Worm (Caenorhabditis elegans) whole organism, L1 larva: Measurements from ENCODE around the gene F21C10.1.

Experiments used
- C16A3.4 ChIP-seq: fragments of 150-350 bp; optimal IDR thresholded peaks from 2 replicates; lab custom pipeline; 2014; ENCODE audit warnings: missing biosample characterization, missing genetic modification characterization
- F16B12.6 ChIP-seq: fragments of 150-350 bp; optimal IDR thresholded peaks from 2 replicates; lab custom pipeline; 2014; ENCODE audit warnings: missing biosample characterization, missing genetic modification characterization
- Y116A8C.19 ChIP-seq: sonication (generic microtip); optimal IDR thresholded peaks from 2 replicates; lab custom pipeline; 2016; ENCODE audit warnings: missing compliant biosample characterization, missing genetic modification characterization, borderline replicate concordance
- aha-1 ChIP-seq: fragments of 150-350 bp; optimal IDR thresholded peaks from 2 replicates; lab custom pipeline; 2014; ENCODE audit warnings: missing biosample characterization, missing genetic modification characterization
- aly-2 ChIP-seq: fragments of 150-350 bp; optimal IDR thresholded peaks from 2 replicates; lab custom pipeline; 2014; ENCODE audit warnings: missing biosample characterization, missing genetic modification characterization
- ama-1 ChIP-seq: fragments of 150-350 bp; optimal IDR thresholded peaks from 2 replicates; lab custom pipeline; 2014
- blmp-1 ChIP-seq: fragments of 150-350 bp; optimal IDR thresholded peaks from 2 replicates; lab custom pipeline; 2014; ENCODE audit warnings: missing biosample characterization, missing genetic modification characterization
- ceh-63 ChIP-seq: fragments of 200-800 bp; sonication (Bioruptor generic); optimal IDR thresholded peaks from 2 replicates; lab custom pipeline; 2018; ENCODE audit warnings: mild to moderate bottlenecking, missing genetic modification characterization, missing compliant biosample characterization
- ceh-82 ChIP-seq, 3 experiments: fragments of 150-350 bp in 1 of 3; sonication (generic microtip) in 2 of 3; optimal IDR thresholded peaks; 2 replicates each; lab custom pipeline; 2014 to 2017; ENCODE audit warnings: missing biosample characterization in 3 of 3, missing genetic modification characterization in 3 of 3
- ceh-90 ChIP-seq: sonication (generic microtip); optimal IDR thresholded peaks from 2 replicates; lab custom pipeline; 2016; ENCODE audit warnings: missing genetic modification characterization, missing compliant biosample characterization
- efl-1 ChIP-seq, 4 experiments: fragments of 150-350 bp; optimal IDR thresholded peaks in 3 of 4; peaks in 1 of 4; 1 replicate in 1 of 4; 2 replicates in 3 of 4; lab custom pipeline; 2014; ENCODE audit warnings: missing biosample characterization in 2 of 4, missing genetic modification characterization in 2 of 4, missing genetic modification reagents in 2 of 4
- egl-13 ChIP-seq: sonication (generic microtip); optimal IDR thresholded peaks from 2 replicates; lab custom pipeline; 2016; ENCODE audit warnings: missing genotype, missing genetic modification reagents, missing genetic modification characterization, missing compliant biosample characterization
- egl-27 ChIP-seq, 2 experiments: fragments of 150-350 bp in 1 of 2; sonication (generic microtip); optimal IDR thresholded peaks; 3 replicates each; lab custom pipeline; 2017 to 2018; ENCODE audit warnings: missing biosample characterization in 2 of 2, missing genetic modification characterization in 2 of 2, missing genetic modification reagents in 2 of 2
- elt-3 ChIP-seq, 6 experiments: fragments of 150-350 bp in 1 of 6; sonication (generic microtip); optimal IDR thresholded peaks; 2 replicates each; lab custom pipeline; 2017 to 2018; ENCODE audit warnings: missing biosample characterization in 6 of 6, missing genetic modification characterization in 6 of 6, inconsistent platforms in 1 of 6
- ets-5 ChIP-seq: fragments of 200-800 bp; sonication (Bioruptor generic); IDR thresholded peaks from 2 replicates; pipeline ENCODE4 v1.3.6; 2022; ENCODE audit warnings: missing genetic modification characterization, missing compliant biosample characterization
- grh-1 ChIP-seq: fragments of 200-800 bp; sonication (Bioruptor generic); IDR thresholded peaks from 2 replicates; pipeline ENCODE4 v1.3.6; 2022; ENCODE audit warnings: missing genetic modification reagents, missing genetic modification characterization, missing compliant biosample characterization
- hlh-4 ChIP-seq: sonication (generic microtip); optimal IDR thresholded peaks from 2 replicates; lab custom pipeline; 2016; ENCODE audit warnings: mild to moderate bottlenecking, missing genetic modification characterization, missing compliant biosample characterization
- irx-1 ChIP-seq: sonication (generic microtip); optimal IDR thresholded peaks from 2 replicates; lab custom pipeline; 2016; ENCODE audit warnings: missing genetic modification characterization, missing compliant biosample characterization
- jun-1 ChIP-seq: fragments of 150-350 bp; optimal IDR thresholded peaks from 2 replicates; lab custom pipeline; 2014; ENCODE audit warnings: missing biosample characterization, missing genetic modification reagents, missing genetic modification characterization
- lin-13 ChIP-seq: fragments of 150-350 bp; optimal IDR thresholded peaks from 2 replicates; lab custom pipeline; 2014; ENCODE audit warnings: missing biosample characterization, missing genetic modification reagents, missing genetic modification characterization
- lin-14 ChIP-seq: fragments of 200-800 bp; sonication (Bioruptor generic); optimal IDR thresholded peaks from 2 replicates; lab custom pipeline; 2018; ENCODE audit warnings: mild to moderate bottlenecking, missing genetic modification characterization, moderate library complexity, missing compliant biosample characterization
- lin-15B ChIP-seq: fragments of 150-350 bp; sonication (generic microtip); optimal IDR thresholded peaks from 3 replicates; lab custom pipeline; 2014; ENCODE audit warnings: missing biosample characterization, missing genetic modification characterization
- lin-39 ChIP-seq: fragments of 150-350 bp; optimal IDR thresholded peaks from 2 replicates; lab custom pipeline; 2014; ENCODE audit warnings: missing biosample characterization, missing genetic modification reagents, missing genetic modification characterization
- lir-3 ChIP-seq: sonication (generic microtip); optimal IDR thresholded peaks from 2 replicates; lab custom pipeline; 2016; ENCODE audit warnings: mild to moderate bottlenecking, missing genetic modification characterization, moderate library complexity, missing compliant biosample characterization; ENCODE audit not compliant: poor library complexity
- mab-9 ChIP-seq: fragments of 200-800 bp; sonication (Bioruptor generic); IDR thresholded peaks from 2 replicates; pipeline ENCODE4 v1.3.6; 2022; ENCODE audit warnings: missing genetic modification reagents, missing genetic modification characterization, missing compliant biosample characterization
- nhr-19 ChIP-seq: fragments of 200-800 bp; sonication (Bioruptor generic); conservative IDR thresholded peaks from 2 replicates; pipeline ENCODE4 v1.3.6; 2022; ENCODE audit warnings: missing genetic modification characterization, missing compliant biosample characterization
- nhr-47 ChIP-seq: sonication (generic microtip); optimal IDR thresholded peaks from 2 replicates; lab custom pipeline; 2016; ENCODE audit warnings: mild to moderate bottlenecking, missing genetic modification characterization, moderate library complexity, missing compliant biosample characterization
- nhr-77 ChIP-seq: fragments of 150-350 bp; optimal IDR thresholded peaks from 2 replicates; lab custom pipeline; 2014; ENCODE audit warnings: missing biosample characterization, missing genetic modification characterization
- nhr-84 ChIP-seq: sonication (generic microtip); optimal IDR thresholded peaks from 2 replicates; lab custom pipeline; 2017; ENCODE audit warnings: missing biosample characterization, missing genetic modification characterization
- pax-3 ChIP-seq: fragments of 200-800 bp; sonication (Bioruptor generic); optimal IDR thresholded peaks from 2 replicates; lab custom pipeline; 2018; ENCODE audit warnings: mild to moderate bottlenecking, missing genetic modification characterization, moderate library complexity, missing compliant biosample characterization
- rnt-1 ChIP-seq: sonication (generic microtip); optimal IDR thresholded peaks from 2 replicates; lab custom pipeline; 2016; ENCODE audit warnings: mild to moderate bottlenecking, missing genetic modification characterization, moderate library complexity, missing compliant biosample characterization
- skn-1 ChIP-seq: fragments of 150-350 bp; optimal IDR thresholded peaks from 2 replicates; lab custom pipeline; 2014; ENCODE audit warnings: missing biosample characterization, missing genetic modification characterization
- sox-4 ChIP-seq: sonication (generic microtip); optimal IDR thresholded peaks from 2 replicates; lab custom pipeline; 2016; ENCODE audit warnings: missing genetic modification characterization, missing compliant biosample characterization
- swsn-7 ChIP-seq: sonication (generic microtip); optimal IDR thresholded peaks from 2 replicates; lab custom pipeline; 2016; ENCODE audit warnings: missing genetic modification characterization, missing compliant biosample characterization
- tbx-2 ChIP-seq: sonication (generic microtip); optimal IDR thresholded peaks from 2 replicates; lab custom pipeline; 2016; ENCODE audit warnings: missing genetic modification characterization, missing compliant biosample characterization
- tlp-1 ChIP-seq: fragments of 150-350 bp; optimal IDR thresholded peaks from 2 replicates; lab custom pipeline; 2014; ENCODE audit warnings: missing biosample characterization, missing genetic modification characterization
- unc-30 ChIP-seq: sonication (generic microtip); optimal IDR thresholded peaks from 2 replicates; lab custom pipeline; 2017; ENCODE audit warnings: missing biosample characterization, missing genetic modification characterization
- xbp-1 ChIP-seq: sonication (generic microtip); optimal IDR thresholded peaks from 2 replicates; lab custom pipeline; 2016; ENCODE audit warnings: missing genetic modification characterization, missing compliant biosample characterization
- zag-1 ChIP-seq: fragments of 150-350 bp; optimal IDR thresholded peaks from 2 replicates; lab custom pipeline; 2014; ENCODE audit warnings: missing biosample characterization, missing genetic modification characterization
- zip-4 ChIP-seq: fragments of 200-800 bp; sonication (Bioruptor generic); optimal IDR thresholded peaks from 2 replicates; lab custom pipeline; 2018; ENCODE audit warnings: mild to moderate bottlenecking, missing genetic modification characterization, moderate library complexity, missing compliant biosample characterization
- ztf-11 ChIP-seq, 2 experiments: sonication (generic microtip); optimal IDR thresholded peaks; 2 replicates each; lab custom pipeline; 2016 to 2017; ENCODE audit warnings: missing genetic modification characterization in 2 of 2, missing biosample characterization in 1 of 2, missing compliant biosample characterization in 1 of 2
- ztf-4 ChIP-seq: fragments of 150-350 bp; optimal IDR thresholded peaks from 2 replicates; lab custom pipeline; 2014; ENCODE audit warnings: missing biosample characterization, missing genetic modification characterization

F21C10.1 gene

ce11 chrV:9133950-9134349 is 1.8 kb downstream of the F21C10.1 start, which contains the start of gene B0222.1 (continued):
- TF ChIP-seq unc-30 (tag; lab: Kevin White, UChicago): no peak
- no peak for TF ChIP-seq zip-4 (GFP tag; lab: Kevin White, UChicago)
- TF ChIP-seq tlp-1 (tag; lab: Kevin White, UChicago): no peak
- peak; percentile 62 for TF ChIP-seq nhr-47
- no peak for TF ChIP-seq Y116A8C.19 (tag; lab: Kevin White, UChicago)
- no peak for TF ChIP-seq lin-15B
- TF ChIP-seq elt-3 (tag; optimal IDR thresholded peaks at IDR 0.05; lab: Kevin White, UChicago): no peak
- TF ChIP-seq ceh-90: no peak
- no peak for TF ChIP-seq ceh-82 (tag; optimal IDR thresholded peaks at IDR 0.05; lab: Kevin White, UChicago)
- no peak for TF ChIP-seq hlh-4 (tag; lab: Kevin White, UChicago)
- TF ChIP-seq egl-13 (tag; lab: Kevin White, UChicago): no peak
- TF ChIP-seq egl-27 (tag; optimal IDR thresholded peaks at IDR 0.05; lab: Kevin White, UChicago): no peak
- no peak for TF ChIP-seq C16A3.4
- no peak for TF ChIP-seq aly-2
- no peak for TF ChIP-seq efl-1 (optimal IDR thresholded peaks at IDR 0.05; lab: Kevin White, UChicago)
- no peak for TF ChIP-seq efl-1 (GFP tag; optimal IDR thresholded peaks at IDR 0.05 in 1 of 2; lab: Kevin White, UChicago)
- no peak for TF ChIP-seq lir-3 (tag; lab: Kevin White, UChicago)
- TF ChIP-seq ceh-63 (GFP tag; lab: Kevin White, UChicago): no peak
- TF ChIP-seq ets-5 (GFP tag; lab: Robert Waterston, UW): no peak
- no peak for TF ChIP-seq zag-1
- TF ChIP-seq skn-1 (tag; lab: Kevin White, UChicago): no peak
- no peak for TF ChIP-seq lin-13 (GFP tag; lab: Kevin White, UChicago)
- TF ChIP-seq swsn-7 (tag; lab: Kevin White, UChicago): peak; percentile 3
- TF ChIP-seq nhr-77 (tag; lab: Kevin White, UChicago): no peak
- peak; percentile 9 for TF ChIP-seq sox-4 (tag; lab: Kevin White, UChicago)
- peak; percentile 6 for TF ChIP-seq lin-14
- TF ChIP-seq aha-1: no peak
- TF ChIP-seq xbp-1: no peak
- no peak for TF ChIP-seq nhr-19
- TF ChIP-seq irx-1: no peak
- TF ChIP-seq tbx-2: no peak
- TF ChIP-seq pax-3 (tag; lab: Kevin White, UChicago): peak; percentile 10
- TF ChIP-seq grh-1 (GFP tag; lab: Robert Waterston, UW): no peak

ce11 chrV:9137618-9138017 is 5.5 kb downstream of the F21C10.1 start, which contains the start of gene pitr-2:
Gene pitr-2 (minus strand): TSS chrV:9137718.
- no peak for TF ChIP-seq rnt-1 (tag; lab: Kevin White, UChicago)
- TF ChIP-seq nhr-84 (tag; lab: Kevin White, UChicago): no peak
- TF ChIP-seq F16B12.6: no peak
- TF ChIP-seq nhr-19: no peak
- TF ChIP-seq ceh-90: no peak
- no peak for TF ChIP-seq ama-1 (lab: Kevin White, UChicago)
- no peak for TF ChIP-seq Y116A8C.19 (tag; lab: Kevin White, UChicago)
- TF ChIP-seq lin-39: no peak
- TF ChIP-seq mab-9 (GFP tag; lab: Robert Waterston, UW): no peak
- no peak for TF ChIP-seq egl-27 (tag; optimal IDR thresholded peaks at IDR 0.05; lab: Kevin White, UChicago)
- no peak for TF ChIP-seq swsn-7 (tag; lab: Kevin White, UChicago)
- no peak for TF ChIP-seq jun-1 (tag; lab: Kevin White, UChicago)
- no peak for TF ChIP-seq hlh-4 (tag; lab: Kevin White, UChicago)
- no peak for TF ChIP-seq blmp-1 (tag; lab: Kevin White, UChicago)
- no peak for TF ChIP-seq sox-4 (tag; lab: Kevin White, UChicago)
- no peak for TF ChIP-seq ztf-4 (tag; lab: Kevin White, UChicago)
- TF ChIP-seq ztf-11 (tag; optimal IDR thresholded peaks at IDR 0.05; lab: Kevin White, UChicago): no peak
